In genomic region chrIII:9043200-9043599, ce11 we compare ENCODE assay signal across 3 worm cellular contexts.
A peak's percentile ranks its signal among the peaks of the same experiment; 100 is the strongest.
TF ChIP-seq lines count a peak whose summit lies in the region.

Gene nac-2, minus strand, starts transcription at chrIII:9043300.

TF ChIP-seq in whole organism, L2 larva, 48 proteins besides CTCF, POLR2A, EP300 and RAD21:
- TF ChIP-seq nhr-25 (tag; optimal IDR thresholded peaks at IDR 0.05; lab: Kevin White, UChicago) = peak; percentile 20
- no peak for TF ChIP-seq nhr-6 (tag; optimal IDR thresholded peaks at IDR 0.05; lab: Kevin White, UChicago)

TF ChIP-seq in whole organism, L3 larva, 47 proteins besides CTCF, POLR2A, EP300 and RAD21:
- no peak for TF ChIP-seq lin-15B (tag; optimal IDR thresholded peaks at IDR 0.05; lab: Kevin White, UChicago)
- TF ChIP-seq nhr-67 (tag; optimal IDR thresholded peaks at IDR 0.05; lab: Kevin White, UChicago) = no peak
- TF ChIP-seq ceh-28 (tag; optimal IDR thresholded peaks at IDR 0.05; lab: Kevin White, UChicago) = peak; percentile 0
- no peak for TF ChIP-seq unc-62 (GFP tag; optimal IDR thresholded peaks at IDR 0.05; lab: Kevin White, UChicago)
- TF ChIP-seq pha-4 (tag; optimal IDR thresholded peaks at IDR 0.05; lab: Kevin White, UChicago) = no peak
- TF ChIP-seq skn-1 (tag; optimal IDR thresholded peaks at IDR 0.05; lab: Kevin White, UChicago) = no peak
- no peak for TF ChIP-seq ztf-4 (tag; optimal IDR thresholded peaks at IDR 0.05; lab: Kevin White, UChicago)

TF ChIP-seq in whole organism, L4 larva, 104 proteins besides CTCF, POLR2A, EP300 and RAD21:
- TF ChIP-seq daf-16 (GFP tag; optimal IDR thresholded peaks at IDR 0.05; lab: Kevin White, UChicago) (no peak), daf-16 (tag; optimal IDR thresholded peaks at IDR 0.05; lab: Kevin White, UChicago) (peak; percentile 15), lir-3 (tag; optimal IDR thresholded peaks at IDR 0.05; lab: Kevin White, UChicago) (no peak)

Comparison
In these comparisons a context has a peak if more than half of its experiments do, and no peak if none do; other contexts are left out.
1. Of the 23 proteins assayed by ChIP-seq in both whole organism, L4 larva and whole organism, L2 larva: peak only in whole organism, L4 larva: none; only in whole organism, L2 larva: nhr-25; in both: none; in neither: 22.